Fruit fly (Drosophila melanogaster) whole organism, embryonic: ENCODE data around the gene CG15024.

Experiments used
- Awh ChIP-seq: fragments of 200-800 bp; sonication (Bioruptor generic); IDR thresholded peaks from 2 replicates; pipeline ENCODE4, ENCODE4 v1.3.6; 2022; ENCODE audit warnings: missing biosample characterization, missing genetic modification characterization
- CG10209 ChIP-seq: fragments of 200-800 bp; sonication (Bioruptor generic); optimal IDR thresholded peaks from 3 replicates; lab custom pipeline; 2017; ENCODE audit warnings: missing biosample characterization, mild to moderate bottlenecking, missing genetic modification characterization, missing genetic modification reagents
- CG10565 ChIP-seq: fragments of 200-800 bp; sonication (Bioruptor generic); optimal IDR thresholded peaks from 3 replicates; lab custom pipeline; 2016; ENCODE audit warnings: missing biosample characterization, mild to moderate bottlenecking, missing genetic modification characterization
- CG12104 ChIP-seq: fragments of 200-800 bp; sonication (Bioruptor generic); optimal IDR thresholded peaks from 3 replicates; lab custom pipeline; 2016; ENCODE audit warnings: missing biosample characterization, missing genetic modification characterization
- CG12236 ChIP-seq: fragments of 200-800 bp; sonication (Bioruptor generic); optimal IDR thresholded peaks from 2 replicates; lab custom pipeline; 2016; ENCODE audit warnings: missing biosample characterization, missing genetic modification characterization
- CG1233 ChIP-seq: fragments of 200-800 bp; sonication (Bioruptor generic); optimal IDR thresholded peaks from 4 replicates; lab custom pipeline; 2018; ENCODE audit warnings: missing biosample characterization, mild to moderate bottlenecking, missing genetic modification characterization
- CG12769 ChIP-seq: fragments of 200-800 bp; sonication (Bioruptor generic); optimal IDR thresholded peaks from 2 replicates; lab custom pipeline; 2019; ENCODE audit warnings: missing biosample characterization, mild to moderate bottlenecking, missing genetic modification characterization, moderate library complexity
- CG12942 ChIP-seq: fragments of 200-800 bp; sonication (Bioruptor generic); optimal IDR thresholded peaks from 3 replicates; lab custom pipeline; 2016; ENCODE audit warnings: missing biosample characterization, missing genetic modification characterization
- CG1647 ChIP-seq: fragments of 200-800 bp; sonication (Bioruptor generic); optimal IDR thresholded peaks from 3 replicates; lab custom pipeline; 2016; ENCODE audit warnings: missing biosample characterization, missing genetic modification characterization
- CG16815 ChIP-seq: fragments of 200-800 bp; sonication (Bioruptor generic); optimal IDR thresholded peaks from 3 replicates; lab custom pipeline; 2017; ENCODE audit warnings: missing biosample characterization, mild to moderate bottlenecking, missing genetic modification characterization
- CG1792 ChIP-seq: fragments of 200-800 bp; sonication (Bioruptor generic); optimal IDR thresholded peaks from 2 replicates; lab custom pipeline; 2016; ENCODE audit warnings: missing biosample characterization, missing genetic modification characterization
- CG3726 ChIP-seq: fragments of 200-800 bp; sonication (Bioruptor generic); IDR thresholded peaks from 3 replicates; pipeline ENCODE4, ENCODE4 v1.3.6; 2022; ENCODE audit warnings: missing biosample characterization, missing genetic modification characterization
- CG3847 ChIP-seq: fragments of 200-800 bp; sonication (Bioruptor generic); IDR thresholded peaks from 2 replicates; pipeline ENCODE4 v1.3.6; 2022; ENCODE audit warnings: missing biosample characterization, missing genetic modification characterization
- CG5180 ChIP-seq: fragments of 200-800 bp; sonication (Bioruptor generic); optimal IDR thresholded peaks from 3 replicates; lab custom pipeline; 2017; ENCODE audit warnings: missing biosample characterization, missing genetic modification characterization, mild to moderate bottlenecking, moderate library complexity, missing genetic modification reagents
- CG7357 ChIP-seq: fragments of 200-800 bp; sonication (Bioruptor generic); IDR thresholded peaks from 3 replicates; pipeline ENCODE4 v1.3.6; 2022; ENCODE audit warnings: missing biosample characterization, missing genetic modification characterization
- CG8290 ChIP-seq, 3 experiments: fragments of 200-800 bp; sonication (Bioruptor generic); optimal IDR thresholded peaks; 2 replicates each; lab custom pipeline; 2016 to 2019; ENCODE audit warnings: missing biosample characterization in 3 of 3, missing genetic modification characterization in 3 of 3, mild to moderate bottlenecking in 2 of 3, moderate library complexity in 1 of 3
- CG8359 ChIP-seq: fragments of 200-800 bp; sonication (Bioruptor generic); optimal IDR thresholded peaks from 2 replicates; lab custom pipeline; 2017; ENCODE audit warnings: missing biosample characterization, mild to moderate bottlenecking, missing genetic modification characterization, borderline replicate concordance
- Dip2 ChIP-seq: fragments of 200-800 bp; sonication (Bioruptor generic); IDR thresholded peaks from 2 replicates; pipeline ENCODE4 v1.3.6; 2022; ENCODE audit warnings: missing biosample characterization, missing genetic modification characterization
- Hey ChIP-seq: fragments of 200-800 bp; sonication (Bioruptor generic); optimal IDR thresholded peaks from 3 replicates; lab custom pipeline; 2018; ENCODE audit warnings: missing biosample characterization, mild to moderate bottlenecking, missing genetic modification characterization
- Hr78 ChIP-seq, 2 experiments: fragments of 200-800 bp in 1 of 2; fragments of >200 bp in 1 of 2; sonication (Bioruptor generic) in 1 of 2; optimal IDR thresholded peaks; 2 replicates each; lab custom pipeline; 2017 to 2019; ENCODE audit warnings: missing biosample characterization in 2 of 2, missing genetic modification characterization in 2 of 2, mild to moderate bottlenecking in 1 of 2, moderate library complexity in 1 of 2
- MTF-1 ChIP-seq: fragments of 200-800 bp; sonication (Bioruptor generic); optimal IDR thresholded peaks from 2 replicates; lab custom pipeline; 2018; ENCODE audit warnings: missing biosample characterization, mild to moderate bottlenecking, missing genetic modification characterization, borderline replicate concordance
- NC2β ChIP-seq: fragments of 200-800 bp; sonication (Bioruptor generic); optimal IDR thresholded peaks from 2 replicates; lab custom pipeline; 2016; ENCODE audit warnings: missing biosample characterization, missing genetic modification characterization
- Rfx ChIP-seq: fragments of 200-800 bp; sonication (Bioruptor generic); IDR thresholded peaks from 2 replicates; pipeline ENCODE4 v1.3.6; 2022; ENCODE audit warnings: missing biosample characterization, missing genetic modification characterization
- aop ChIP-seq: fragments of 200-800 bp; sonication (Bioruptor generic); IDR thresholded peaks from 2 replicates; pipeline ENCODE4 v1.3.6; 2022; ENCODE audit warnings: missing biosample characterization, missing genetic modification characterization
- bsh ChIP-seq, 2 experiments: fragments of 200-800 bp; sonication (Bioruptor generic); optimal IDR thresholded peaks; 2 replicates each; lab custom pipeline; 2017 to 2018; ENCODE audit warnings: mild to moderate bottlenecking in 2 of 2, missing biosample characterization in 2 of 2, missing genetic modification characterization in 2 of 2, moderate library complexity in 1 of 2
- chinmo ChIP-seq: fragments of 200-800 bp; sonication (Bioruptor generic); IDR thresholded peaks from 4 replicates; pipeline ENCODE4 v1.3.6; 2022; ENCODE audit warnings: missing biosample characterization, missing genetic modification characterization; ENCODE audit not compliant: partially characterized antibody
- chm ChIP-seq: fragments of 200-800 bp; sonication (Bioruptor generic); IDR thresholded peaks from 2 replicates; pipeline ENCODE4 v1.3.6; 2022; ENCODE audit warnings: missing biosample characterization, missing genetic modification characterization
- ci ChIP-seq: fragments of 200-800 bp; sonication (Bioruptor generic); IDR thresholded peaks from 3 replicates; pipeline ENCODE4 v1.3.6; 2022; ENCODE audit warnings: missing biosample characterization, missing genetic modification characterization
- croc ChIP-seq: fragments of 200-800 bp; sonication (Bioruptor generic); conservative IDR thresholded peaks from 3 replicates; pipeline ENCODE4 v1.3.6; 2022; ENCODE audit warnings: missing biosample characterization, missing genetic modification characterization
- crp ChIP-seq, 2 experiments: fragments of 200-800 bp; sonication (Bioruptor generic); optimal IDR thresholded peaks; 2 replicates in 1 of 2; 3 replicates in 1 of 2; lab custom pipeline; 2017; ENCODE audit warnings: missing biosample characterization in 2 of 2, missing genetic modification characterization in 2 of 2, mild to moderate bottlenecking in 1 of 2, moderate library complexity in 1 of 2
- dati ChIP-seq: fragments of 200-800 bp; sonication (Bioruptor generic); IDR thresholded peaks from 2 replicates; pipeline ENCODE4 v1.3.6; 2022; ENCODE audit warnings: missing biosample characterization, missing genetic modification characterization
- dmrt11E ChIP-seq: fragments of 200-800 bp; sonication (Bioruptor generic); optimal IDR thresholded peaks from 3 replicates; lab custom pipeline; 2018; ENCODE audit warnings: missing biosample characterization, mild to moderate bottlenecking, missing genetic modification characterization, moderate library complexity
- dysf ChIP-seq: fragments of 200-800 bp; sonication (Bioruptor generic); IDR thresholded peaks from 3 replicates; pipeline ENCODE4 v1.3.6; 2022; ENCODE audit warnings: missing biosample characterization, missing genetic modification characterization
- emc ChIP-seq: fragments of 200-800 bp; sonication (Bioruptor generic); optimal IDR thresholded peaks from 2 replicates; lab custom pipeline; 2016; ENCODE audit warnings: missing biosample characterization, missing genetic modification characterization
- fd102C ChIP-seq: fragments of 200-800 bp; sonication (Bioruptor generic); optimal IDR thresholded peaks from 2 replicates; lab custom pipeline; 2018; ENCODE audit warnings: missing biosample characterization, mild to moderate bottlenecking, missing genetic modification characterization, moderate library complexity
- fd64A ChIP-seq: fragments of 200-800 bp; sonication (Bioruptor generic); optimal IDR thresholded peaks from 3 replicates; lab custom pipeline; 2018; ENCODE audit warnings: missing biosample characterization, mild to moderate bottlenecking, missing genetic modification characterization
- insv ChIP-seq, 2 experiments: fragments of 200-800 bp; sonication (Bioruptor generic); optimal IDR thresholded peaks; 3 replicates each; lab custom pipeline; 2016 to 2018; ENCODE audit warnings: missing biosample characterization in 2 of 2, missing genetic modification characterization in 2 of 2
- jing ChIP-seq: fragments of 200-800 bp; sonication (Bioruptor generic); optimal IDR thresholded peaks from 2 replicates; lab custom pipeline; 2018; ENCODE audit warnings: missing biosample characterization, mild to moderate bottlenecking, missing genetic modification characterization
- kah ChIP-seq: fragments of 200-800 bp; sonication (Bioruptor generic); optimal IDR thresholded peaks from 2 replicates; lab custom pipeline; 2018; ENCODE audit warnings: missing biosample characterization, mild to moderate bottlenecking, missing genetic modification characterization
- mirr ChIP-seq: fragments of 200-800 bp; sonication (Bioruptor generic); optimal IDR thresholded peaks from 3 replicates; lab custom pipeline; 2018; ENCODE audit warnings: missing biosample characterization, mild to moderate bottlenecking, missing genetic modification characterization
- nau ChIP-seq: fragments of 200-800 bp; sonication (Bioruptor generic); optimal IDR thresholded peaks from 3 replicates; lab custom pipeline; 2017; ENCODE audit warnings: missing biosample characterization, mild to moderate bottlenecking, missing genetic modification characterization, missing genetic modification reagents
- odd ChIP-seq: fragments of 200-800 bp; sonication (Bioruptor generic); optimal IDR thresholded peaks from 2 replicates; lab custom pipeline; 2017; ENCODE audit warnings: missing biosample characterization, mild to moderate bottlenecking, missing genetic modification characterization
- pnt ChIP-seq: fragments of 200-800 bp; sonication (Bioruptor generic); optimal IDR thresholded peaks from 3 replicates; lab custom pipeline; 2016; ENCODE audit warnings: missing biosample characterization, missing genetic modification characterization
- pros ChIP-seq: fragments of 200-800 bp; sonication (Bioruptor generic); optimal IDR thresholded peaks from 3 replicates; lab custom pipeline; 2019; ENCODE audit warnings: missing biosample characterization, mild to moderate bottlenecking, missing genetic modification characterization, moderate library complexity
- sens ChIP-seq: fragments of 200-800 bp; sonication (Bioruptor generic); peaks from one replicate; lab custom pipeline; 2016; ENCODE audit warnings: missing biosample characterization, missing genetic modification characterization
- sqz ChIP-seq: fragments of 200-800 bp; sonication (Bioruptor generic); optimal IDR thresholded peaks from 3 replicates; lab custom pipeline; 2018; ENCODE audit warnings: missing biosample characterization, mild to moderate bottlenecking, missing genetic modification characterization

Gene CG15024

dm6 chr3L:4463773-4464301 lies at the start of gene CG15024:
TSS of gene CG15024 (minus strand) at chr3L:4463823.
- TF ChIP-seq CG3847 (GFP tag; lab: Robert Waterston, UW) (no peak), kah (GFP tag; lab: Kevin White, UChicago) (no peak), CG8359 (GFP tag; lab: Kevin White, UChicago) (no peak), CG1792 (GFP tag; lab: Kevin White, UChicago) (no peak), Rfx (GFP tag; lab: Robert Waterston, UW) (no peak), CG16815 (GFP tag; lab: Kevin White, UChicago) (no peak), pnt (GFP tag; lab: Kevin White, UChicago) (no peak), CG12236 (GFP tag; lab: Kevin White, UChicago) (no peak), chinmo (GFP tag; lab: Robert Waterston, UW) (peak; percentile 92; the same call in 2 of the 4 replicates), sens (GFP tag; lab: Kevin White, UChicago) (peak; percentile 38), crp (GFP tag; optimal IDR thresholded peaks at IDR 0.05; lab: Kevin White, UChicago) (no peak), aop (no peak), CG10565 (GFP tag; lab: Kevin White, UChicago) (no peak), dmrt11E (no peak), fd102C (no peak), Dip2 (GFP tag; lab: Robert Waterston, UW) (no peak), jing (no peak), sqz (GFP tag; lab: Kevin White, UChicago) (no peak), Hr78 (GFP tag; optimal IDR thresholded peaks at IDR 0.05; lab: Kevin White, UChicago) (peak in 1 of 2 experiments; percentile 78), MTF-1 (GFP tag; lab: Kevin White, UChicago) (no peak), CG12104 (GFP tag; lab: Kevin White, UChicago) (no peak), CG1647 (GFP tag; lab: Kevin White, UChicago) (no peak), ci (no peak), CG8290 (GFP tag; optimal IDR thresholded peaks at IDR 0.05; lab: Kevin White, UChicago) (no peak), CG8290 (tag; optimal IDR thresholded peaks at IDR 0.05; lab: Kevin White, UChicago) (peak in 1 of 2 experiments; percentile 24), emc (no peak), nau (GFP tag; lab: Kevin White, UChicago) (no peak), CG5180 (GFP tag; lab: Kevin White, UChicago) (no peak), chm (no peak), croc (GFP tag; lab: Robert Waterston, UW) (no peak), CG12769 (peak; percentile 1), insv (GFP tag; optimal IDR thresholded peaks at IDR 0.05; lab: Kevin White, UChicago) (no peak), dysf (GFP tag; lab: Robert Waterston, UW) (no peak), dati (GFP tag; lab: Robert Waterston, UW) (no peak), Awh (GFP tag; lab: Robert Waterston, UW) (0 out of 2 replicates have a peak, but pooled peaks have one; percentile 7), CG7357 (GFP tag; lab: Robert Waterston, UW) (no peak), CG1233 (GFP tag; lab: Kevin White, UChicago) (no peak), bsh (GFP tag; optimal IDR thresholded peaks at IDR 0.05; lab: Kevin White, UChicago) (no peak), odd (no peak), CG3726 (GFP tag; lab: Robert Waterston, UW) (no peak), mirr (GFP tag; lab: Kevin White, UChicago) (peak; percentile 6), pros (peak; percentile 83), CG10209 (GFP tag; lab: Kevin White, UChicago) (no peak), NC2β (GFP tag; lab: Kevin White, UChicago) (no peak), CG12942 (GFP tag; lab: Kevin White, UChicago) (no peak), Hey (tag; lab: Kevin White, UChicago) (no peak), fd64A (GFP tag; lab: Kevin White, UChicago) (no peak)
